Worm (Caenorhabditis elegans) whole organism, L1 larva: Measurements from ENCODE around the gene srd-10.
"Not testable (repeated sequence)": the region's sequence is repeated elsewhere in the genome, so short reads cannot be mapped to it uniquely, and the experiment has no call there.

Experiments
- alr-1 ChIP-seq: fragments of 200-800 bp; sonication (Bioruptor generic); optimal IDR thresholded peaks from 2 replicates; lab custom pipeline; 2018; ENCODE audit warnings: borderline replicate concordance, mild to moderate bottlenecking, missing genetic modification characterization, missing compliant biosample characterization
- egl-27 ChIP-seq, 2 experiments: fragments of 150-350 bp in 1 of 2; sonication (generic microtip); optimal IDR thresholded peaks; 3 replicates each; lab custom pipeline; 2017 to 2018; ENCODE audit warnings: missing biosample characterization in 2 of 2, missing genetic modification characterization in 2 of 2, missing genetic modification reagents in 2 of 2
- lin-13 ChIP-seq: fragments of 150-350 bp; optimal IDR thresholded peaks from 2 replicates; lab custom pipeline; 2014; ENCODE audit warnings: missing biosample characterization, missing genetic modification reagents, missing genetic modification characterization
- lir-3 ChIP-seq: sonication (generic microtip); optimal IDR thresholded peaks from 2 replicates; lab custom pipeline; 2016; ENCODE audit warnings: mild to moderate bottlenecking, missing genetic modification characterization, moderate library complexity, missing compliant biosample characterization; ENCODE audit not compliant: poor library complexity
- lsy-2 ChIP-seq, 2 experiments: fragments of 150-350 bp; optimal IDR thresholded peaks; 2 replicates each; lab custom pipeline; 2014; ENCODE audit warnings: missing biosample characterization in 2 of 2, missing genetic modification characterization in 2 of 2
- nhr-237 ChIP-seq: fragments of 150-350 bp; optimal IDR thresholded peaks from 2 replicates; lab custom pipeline; 2014; ENCODE audit warnings: missing biosample characterization, missing genetic modification characterization
- tbx-2 ChIP-seq: sonication (generic microtip); optimal IDR thresholded peaks from 2 replicates; lab custom pipeline; 2016; ENCODE audit warnings: missing genetic modification characterization, missing compliant biosample characterization
- unc-86 ChIP-seq: sonication (generic microtip); optimal IDR thresholded peaks from 2 replicates; lab custom pipeline; 2016; ENCODE audit warnings: missing genetic modification characterization, missing compliant biosample characterization

DNA sequence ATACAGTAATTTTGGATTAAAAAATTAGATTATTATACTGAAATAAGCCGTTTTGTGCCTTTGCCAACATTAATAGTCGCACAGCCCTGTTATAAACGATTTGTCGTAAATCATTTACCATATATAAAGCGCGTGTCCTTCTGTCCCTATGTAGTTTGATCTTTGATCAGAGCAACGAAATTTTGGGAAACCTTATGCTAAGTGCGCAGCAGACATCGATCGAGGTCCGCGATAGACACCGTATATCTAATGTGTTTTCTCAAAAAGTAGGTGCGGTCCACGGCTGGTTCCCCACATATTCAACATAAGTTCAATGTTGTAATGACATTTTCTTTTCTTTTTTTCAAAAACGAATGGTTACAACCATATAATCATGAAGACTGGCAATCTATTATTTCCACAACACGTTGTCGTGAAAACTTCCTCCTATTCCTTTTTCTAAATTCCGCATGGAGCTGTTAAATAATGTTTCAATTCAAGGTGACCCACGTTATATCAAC, 13.8 kb downstream of the srd-10 start, which contains the start of gene sru-9:
- not testable (repeated sequence) for TF ChIP-seq egl-27 (tag; optimal IDR thresholded peaks at IDR 0.05; lab: Kevin White, UChicago); lin-13; lir-3 (tag; lab: Kevin White, UChicago); tbx-2 (tag; lab: Kevin White, UChicago); nhr-237 (tag; lab: Kevin White, UChicago); lsy-2 (tag; optimal IDR thresholded peaks at IDR 0.05; lab: Kevin White, UChicago); alr-1 (tag; lab: Kevin White, UChicago); unc-86 (tag; lab: Kevin White, UChicago)
